Fruit fly (Drosophila melanogaster): ENCODE measurements around the gene CG3402.

Gene CG3402

dm6 chr3L:636434-636833 lies 16.2 kb downstream of the CG3402 start (continued):
- TF ChIP-seq ci (GFP tag; IDR thresholded peaks at IDR 0.05): peak; percentile 81; the same call in 2 of the 3 replicates
- TF ChIP-seq NC2α (GFP tag; optimal IDR thresholded peaks at IDR 0.05): no peak
- TF ChIP-seq bsh (GFP tag; optimal IDR thresholded peaks at IDR 0.05): peak; percentile 86 to 87
- peak; percentile 50 for TF ChIP-seq CG6813 (GFP tag; optimal IDR thresholded peaks at IDR 0.05)
- no peak for TF ChIP-seq her (GFP tag; optimal IDR thresholded peaks at IDR 0.05)
- TF ChIP-seq ssp (GFP tag; IDR thresholded peaks at IDR 0.05): peak; percentile 50; the same call in 1 of the 2 replicates
- TF ChIP-seq CG11398 (GFP tag; optimal IDR thresholded peaks at IDR 0.05): no peak
- no peak for TF ChIP-seq CG31365 (tag; optimal IDR thresholded peaks at IDR 0.05)
- TF ChIP-seq CG2129 (GFP tag; IDR thresholded peaks at IDR 0.05; ENCODE audit: partially characterized antibody): no peak
- peak; percentile 62 for TF ChIP-seq Dad (GFP tag; optimal IDR thresholded peaks at IDR 0.05)
- no peak for TF ChIP-seq CG15011 (GFP tag; optimal IDR thresholded peaks at IDR 0.05)
- peak; percentile 60 for TF ChIP-seq CG12071 (GFP tag; optimal IDR thresholded peaks at IDR 0.05)
- TF ChIP-seq Optix (GFP tag; IDR thresholded peaks at IDR 0.05): peak; percentile 60; the same call in 1 of the 3 replicates
- peak; percentile 69 for TF ChIP-seq CG14667 (GFP tag; IDR thresholded peaks at IDR 0.05)
- peak; percentile 75 for TF ChIP-seq CG4424 (GFP tag; optimal IDR thresholded peaks at IDR 0.05)
- TF ChIP-seq Mrtf (GFP tag; IDR thresholded peaks at IDR 0.05): peak; percentile 72; the same call in 2 of the 3 replicates
- TF ChIP-seq CG11093 (GFP tag; IDR thresholded peaks at IDR 0.05): 0 out of 3 replicates have a peak, but pooled peaks have one; percentile 36
- TF ChIP-seq CG10431 (GFP tag; optimal IDR thresholded peaks at IDR 0.05): no peak
- peak; percentile 21; the same call in 1 of the 2 replicates for TF ChIP-seq ro (GFP tag; IDR thresholded peaks at IDR 0.05)
- TF ChIP-seq Gsc (GFP tag; IDR thresholded peaks at IDR 0.05): peak; percentile 57
- peak; percentile 77 for TF ChIP-seq ara (GFP tag; IDR thresholded peaks at IDR 0.05)
- TF ChIP-seq jumu (GFP tag; optimal IDR thresholded peaks at IDR 0.05): peak; percentile 31
- peak; percentile 57 for TF ChIP-seq ewg (GFP tag; optimal IDR thresholded peaks at IDR 0.05)
- peak; percentile 12 for TF ChIP-seq tx (GFP tag; optimal IDR thresholded peaks at IDR 0.05)
- peak; percentile 78; the same call in 2 of the 3 replicates for TF ChIP-seq otp (GFP tag; IDR thresholded peaks at IDR 0.05)
- no peak for TF ChIP-seq CG4282 (GFP tag; optimal IDR thresholded peaks at IDR 0.05)
- TF ChIP-seq esg (GFP tag; conservative IDR thresholded peaks at IDR 0.05): peak; percentile 63
- peak; percentile 51 for TF ChIP-seq Chrac-16 (GFP tag; optimal IDR thresholded peaks at IDR 0.05)
- TF ChIP-seq gce (GFP tag; IDR thresholded peaks at IDR 0.05): peak; percentile 71; the same call in 1 of the 3 replicates
- TF ChIP-seq fu2 (GFP tag; optimal IDR thresholded peaks at IDR 0.05): peak; percentile 19
- no peak for TF ChIP-seq pan (optimal IDR thresholded peaks at IDR 0.05)
- peak in 1 of 2 experiments; percentile 67 for TF ChIP-seq pan (GFP tag; optimal IDR thresholded peaks at IDR 0.05 in 1 of 2, IDR thresholded peaks at IDR 0.05 in 1 of 2)
- TF ChIP-seq Antp (GFP tag; optimal IDR thresholded peaks at IDR 0.05): peak; percentile 21
- TF ChIP-seq CG1602 (GFP tag; optimal IDR thresholded peaks at IDR 0.05): peak; percentile 53
- TF ChIP-seq CHES-1-like (GFP tag; optimal IDR thresholded peaks at IDR 0.05): no peak
- peak; percentile 29 for TF ChIP-seq CG4854 (GFP tag; optimal IDR thresholded peaks at IDR 0.05)
- peak; percentile 31 for TF ChIP-seq CG1233 (GFP tag; optimal IDR thresholded peaks at IDR 0.05)
- peak; percentile 20 for TF ChIP-seq CG3838 (GFP tag; optimal IDR thresholded peaks at IDR 0.05)
- 0 out of 2 replicates have a peak, but pooled peaks have one; percentile 21 for TF ChIP-seq CG11085 (GFP tag; IDR thresholded peaks at IDR 0.05)
- TF ChIP-seq Elba2 (GFP tag; optimal IDR thresholded peaks at IDR 0.05): no peak
- TF ChIP-seq CG17612 (GFP tag; IDR thresholded peaks at IDR 0.05): peak; percentile 26; the same call in 1 of the 2 replicates
- peak; percentile 63 for TF ChIP-seq HLH3B (GFP tag; IDR thresholded peaks at IDR 0.05)
- no peak for TF ChIP-seq chinmo (GFP tag; IDR thresholded peaks at IDR 0.05; ENCODE audit: partially characterized antibody)
- TF ChIP-seq HHEX (GFP tag; optimal IDR thresholded peaks at IDR 0.05): peak; percentile 6
- TF ChIP-seq luna (GFP tag; optimal IDR thresholded peaks at IDR 0.05): no peak
- peak; percentile 84 for TF ChIP-seq Blimp-1 (GFP tag; optimal IDR thresholded peaks at IDR 0.05)
- peak; percentile 33 for TF ChIP-seq CG10654 (GFP tag; optimal IDR thresholded peaks at IDR 0.05)
- no peak for TF ChIP-seq insv (GFP tag; optimal IDR thresholded peaks at IDR 0.05)
- peak; percentile 56 for TF ChIP-seq tap (tag; optimal IDR thresholded peaks at IDR 0.05)
- TF ChIP-seq pita (GFP tag; optimal IDR thresholded peaks at IDR 0.05): no peak
- TF ChIP-seq tgo (GFP tag; IDR thresholded peaks at IDR 0.05): peak; percentile 64

All from whole organism, embryonic.